Fruit fly (Drosophila melanogaster) whole organism, embryonic: Measurements from ENCODE around the gene CG43672.

Experiments
- CG11398 ChIP-seq: fragments of 200-800 bp; sonication (Bioruptor generic); optimal IDR thresholded peaks from 2 replicates; lab custom pipeline; 2016; ENCODE audit warnings: missing biosample characterization, missing genetic modification characterization
- CG12155 ChIP-seq: fragments of 200-800 bp; sonication (Bioruptor generic); optimal IDR thresholded peaks from 3 replicates; lab custom pipeline; 2016; ENCODE audit warnings: missing biosample characterization, missing genetic modification characterization
- CG13296 ChIP-seq: fragments of 200-800 bp; sonication (Bioruptor generic); optimal IDR thresholded peaks from 3 replicates; lab custom pipeline; 2018; ENCODE audit warnings: missing biosample characterization, mild to moderate bottlenecking, missing genetic modification characterization
- CG14965 ChIP-seq: fragments of 200-800 bp; sonication (Bioruptor generic); optimal IDR thresholded peaks from 2 replicates; lab custom pipeline; 2016; ENCODE audit warnings: missing biosample characterization, missing genetic modification characterization, borderline replicate concordance
- CG15479 ChIP-seq: fragments of 200-800 bp; sonication (Bioruptor generic); optimal IDR thresholded peaks from 3 replicates; lab custom pipeline; 2019; ENCODE audit warnings: missing biosample characterization, mild to moderate bottlenecking, missing genetic modification characterization, moderate library complexity
- CG15514 ChIP-seq: fragments of 200-800 bp; sonication (Bioruptor generic); optimal IDR thresholded peaks from 3 replicates; lab custom pipeline; 2017; ENCODE audit warnings: missing biosample characterization, missing genetic modification characterization, mild to moderate bottlenecking, moderate library complexity, missing genetic modification reagents
- CG16863 ChIP-seq: fragments of 200-800 bp; sonication (Bioruptor generic); optimal IDR thresholded peaks from 3 replicates; lab custom pipeline; 2016; ENCODE audit warnings: missing biosample characterization, missing genetic modification characterization
- CG17359 ChIP-seq: fragments of 200-800 bp; sonication (Bioruptor generic); optimal IDR thresholded peaks from 3 replicates; lab custom pipeline; 2018; ENCODE audit warnings: missing biosample characterization, mild to moderate bottlenecking, missing genetic modification characterization, moderate library complexity
- CG17802 ChIP-seq: fragments of 200-800 bp; sonication (Bioruptor generic); optimal IDR thresholded peaks from 2 replicates; lab custom pipeline; 2018; ENCODE audit warnings: missing biosample characterization, mild to moderate bottlenecking, missing genetic modification characterization, moderate library complexity
- CG2116 ChIP-seq: fragments of 200-800 bp; sonication (Bioruptor generic); optimal IDR thresholded peaks from 3 replicates; lab custom pipeline; 2018; ENCODE audit warnings: missing biosample characterization, mild to moderate bottlenecking, missing genetic modification characterization
- CG3065 ChIP-seq: fragments of 200-800 bp; sonication (Bioruptor generic); optimal IDR thresholded peaks from 2 replicates; lab custom pipeline; 2016; ENCODE audit warnings: missing biosample characterization, missing genetic modification characterization
- CG31224 ChIP-seq: fragments of 200-800 bp; sonication (Bioruptor generic); IDR thresholded peaks from 2 replicates; pipeline ENCODE4 v1.3.6; 2022; ENCODE audit warnings: missing biosample characterization, missing genetic modification characterization
- CG32767 ChIP-seq: fragments of 200-800 bp; sonication (Bioruptor generic); IDR thresholded peaks from 2 replicates; pipeline ENCODE4 v1.3.6; 2022; ENCODE audit warnings: missing biosample characterization, missing genetic modification characterization
- CG34376 ChIP-seq: fragments of 200-800 bp; sonication (Bioruptor generic); optimal IDR thresholded peaks from 2 replicates; lab custom pipeline; 2018; ENCODE audit warnings: missing biosample characterization, mild to moderate bottlenecking, missing genetic modification characterization
- CG34422 ChIP-seq: fragments of 200-800 bp; sonication (Bioruptor generic); IDR thresholded peaks from 3 replicates; pipeline ENCODE4 v1.3.6; 2022; ENCODE audit warnings: missing biosample characterization, missing genetic modification characterization
- CG42726 ChIP-seq: fragments of 200-800 bp; sonication (Bioruptor generic); IDR thresholded peaks from 2 replicates; pipeline ENCODE4 v1.3.6; 2022; ENCODE audit warnings: missing biosample characterization, missing genetic modification characterization; ENCODE audit not compliant: partially characterized antibody
- CG4707 ChIP-seq: fragments of 200-800 bp; sonication (Bioruptor generic); optimal IDR thresholded peaks from 2 replicates; lab custom pipeline; 2018; ENCODE audit warnings: missing biosample characterization, mild to moderate bottlenecking, missing genetic modification characterization, moderate library complexity
- CG6272 ChIP-seq: fragments of 200-800 bp; sonication (Bioruptor generic); IDR thresholded peaks from 2 replicates; pipeline ENCODE4 v1.3.6; 2022; ENCODE audit warnings: missing biosample characterization, missing genetic modification characterization
- CG6654 ChIP-seq: fragments of 200-800 bp; sonication (Bioruptor generic); optimal IDR thresholded peaks from 2 replicates; lab custom pipeline; 2017; ENCODE audit warnings: missing biosample characterization, mild to moderate bottlenecking, missing genetic modification characterization
- CkIIα-i1 ChIP-seq: fragments of 200-800 bp; sonication (Bioruptor generic); IDR thresholded peaks from 2 replicates; pipeline ENCODE4 v1.3.6; 2022; ENCODE audit warnings: missing biosample characterization, missing genetic modification characterization
- Dbx ChIP-seq: fragments of 200-800 bp; sonication (Bioruptor generic); IDR thresholded peaks from 3 replicates; pipeline ENCODE4 v1.3.6; 2022; ENCODE audit warnings: missing biosample characterization, missing genetic modification characterization
- H15 ChIP-seq: fragments of 200-800 bp; sonication (Bioruptor generic); IDR thresholded peaks from 3 replicates; pipeline ENCODE4 v1.3.6; 2022; ENCODE audit warnings: missing biosample characterization, missing genetic modification characterization
- HmgD ChIP-seq: fragments of 200-800 bp; sonication (Bioruptor generic); optimal IDR thresholded peaks from 3 replicates; lab custom pipeline; 2016; ENCODE audit warnings: missing biosample characterization, missing genetic modification characterization
- Hr39 ChIP-seq: fragments of >200 bp; optimal IDR thresholded peaks from 2 replicates; lab custom pipeline; 2017
- Max ChIP-seq: fragments of 200-800 bp; sonication (Bioruptor generic); optimal IDR thresholded peaks from 2 replicates; lab custom pipeline; 2016; ENCODE audit warnings: missing biosample characterization, mild to moderate bottlenecking, missing genetic modification characterization
- Mes4 ChIP-seq: fragments of 200-800 bp; sonication (Bioruptor generic); optimal IDR thresholded peaks from 2 replicates; lab custom pipeline; 2016; ENCODE audit warnings: missing biosample characterization, missing genetic modification characterization
- Nf-YA ChIP-seq: fragments of 200-800 bp; sonication (Bioruptor generic); IDR thresholded peaks from 2 replicates; pipeline ENCODE4 v1.3.6; 2022; ENCODE audit warnings: missing biosample characterization, missing genetic modification characterization
- Six4 ChIP-seq: fragments of 200-800 bp; sonication (Bioruptor generic); optimal IDR thresholded peaks from 2 replicates; lab custom pipeline; 2016; ENCODE audit warnings: missing biosample characterization, missing genetic modification characterization
- Sry-β ChIP-seq: fragments of 200-800 bp; sonication (Bioruptor generic); optimal IDR thresholded peaks from 2 replicates; lab custom pipeline; 2018; ENCODE audit warnings: missing biosample characterization, mild to moderate bottlenecking, missing genetic modification characterization, moderate library complexity
- ato ChIP-seq: fragments of 200-800 bp; sonication (Bioruptor generic); IDR thresholded peaks from 2 replicates; pipeline ENCODE4 v1.3.6; 2022; ENCODE audit warnings: missing biosample characterization, missing genetic modification characterization; ENCODE audit not compliant: partially characterized antibody
- bigmax ChIP-seq: fragments of 200-800 bp; sonication (Bioruptor generic); optimal IDR thresholded peaks from 2 replicates; lab custom pipeline; 2018; ENCODE audit warnings: missing biosample characterization, mild to moderate bottlenecking, missing genetic modification characterization
- btn ChIP-seq: fragments of 200-800 bp; sonication (Bioruptor generic); optimal IDR thresholded peaks from 2 replicates; lab custom pipeline; 2016; ENCODE audit warnings: missing biosample characterization, missing genetic modification characterization
- cad ChIP-seq: fragments of >200 bp; optimal IDR thresholded peaks from 2 replicates; lab custom pipeline; 2017; ENCODE audit warnings: missing biosample characterization, missing genetic modification characterization
- chinmo ChIP-seq: fragments of 200-800 bp; sonication (Bioruptor generic); IDR thresholded peaks from 4 replicates; pipeline ENCODE4 v1.3.6; 2022; ENCODE audit warnings: missing biosample characterization, missing genetic modification characterization; ENCODE audit not compliant: partially characterized antibody
- emc ChIP-seq: fragments of 200-800 bp; sonication (Bioruptor generic); optimal IDR thresholded peaks from 2 replicates; lab custom pipeline; 2016; ENCODE audit warnings: missing biosample characterization, missing genetic modification characterization
- fd64A ChIP-seq: fragments of 200-800 bp; sonication (Bioruptor generic); optimal IDR thresholded peaks from 3 replicates; lab custom pipeline; 2018; ENCODE audit warnings: missing biosample characterization, mild to moderate bottlenecking, missing genetic modification characterization
- gce ChIP-seq: fragments of 200-800 bp; sonication (Bioruptor generic); IDR thresholded peaks from 3 replicates; pipeline ENCODE4 v1.3.6; 2022; ENCODE audit warnings: missing biosample characterization, missing genetic modification characterization
- gfzf ChIP-seq: fragments of 200-800 bp; sonication (Bioruptor generic); optimal IDR thresholded peaks from 2 replicates; lab custom pipeline; 2016; ENCODE audit warnings: missing biosample characterization, mild to moderate bottlenecking, missing genetic modification characterization, moderate library complexity
- hb ChIP-seq: fragments of 200-800 bp; sonication (Bioruptor generic); IDR thresholded peaks from 3 replicates; pipeline ENCODE4 v1.3.6; 2022; ENCODE audit warnings: missing biosample characterization, missing genetic modification characterization; ENCODE audit not compliant: partially characterized antibody
- jing ChIP-seq: fragments of 200-800 bp; sonication (Bioruptor generic); optimal IDR thresholded peaks from 2 replicates; lab custom pipeline; 2018; ENCODE audit warnings: missing biosample characterization, mild to moderate bottlenecking, missing genetic modification characterization
- kah ChIP-seq: fragments of 200-800 bp; sonication (Bioruptor generic); optimal IDR thresholded peaks from 2 replicates; lab custom pipeline; 2018; ENCODE audit warnings: missing biosample characterization, mild to moderate bottlenecking, missing genetic modification characterization
- lbe ChIP-seq: fragments of 200-800 bp; sonication (Bioruptor generic); optimal IDR thresholded peaks from 2 replicates; lab custom pipeline; 2016; ENCODE audit warnings: missing biosample characterization, mild to moderate bottlenecking, missing genetic modification characterization
- lov ChIP-seq, 2 experiments: fragments of 200-800 bp in 1 of 2; fragments of >200 bp in 1 of 2; sonication (Bioruptor generic) in 1 of 2; IDR thresholded peaks in 1 of 2; optimal IDR thresholded peaks in 1 of 2; 2 replicates in 1 of 2; 3 replicates in 1 of 2; pipeline versions ENCODE4 v1.3.6 to Lab custom; 2017 to 2022; ENCODE audit warnings: missing biosample characterization in 1 of 2, missing genetic modification characterization in 1 of 2
- nmo ChIP-seq: fragments of 200-800 bp; sonication (Bioruptor generic); optimal IDR thresholded peaks from 2 replicates; lab custom pipeline; 2018; ENCODE audit warnings: missing biosample characterization, mild to moderate bottlenecking, missing genetic modification characterization, moderate library complexity
- otp ChIP-seq: fragments of 200-800 bp; sonication (Bioruptor generic); IDR thresholded peaks from 3 replicates; pipeline ENCODE4, ENCODE4 v1.3.6; 2022; ENCODE audit warnings: missing biosample characterization, missing genetic modification characterization
- pum ChIP-seq: fragments of 200-800 bp; sonication (Bioruptor generic); optimal IDR thresholded peaks from 2 replicates; lab custom pipeline; 2016; ENCODE audit warnings: missing biosample characterization, missing genetic modification characterization
- seq ChIP-seq: fragments of 200-800 bp; sonication (Bioruptor generic); IDR thresholded peaks from 2 replicates; pipeline ENCODE4 v1.3.6; 2022; ENCODE audit warnings: missing biosample characterization, missing genetic modification characterization
- slp2 ChIP-seq: fragments of 200-800 bp; sonication (Bioruptor generic); optimal IDR thresholded peaks from 2 replicates; lab custom pipeline; 2016; ENCODE audit warnings: missing biosample characterization, missing genetic modification characterization
- wdn ChIP-seq: fragments of 200-800 bp; sonication (Bioruptor generic); IDR thresholded peaks from 2 replicates; pipeline ENCODE4 v1.3.6; 2022; ENCODE audit warnings: missing biosample characterization, missing genetic modification characterization
- yki ChIP-seq: fragments of >200 bp; optimal IDR thresholded peaks from 3 replicates; lab custom pipeline; 2018

Gene CG43672

dm6 chrX:15738890-15739550 is 33.7 kb upstream of the CG43672 start, which contains the start of the genes CG11679 and CG8206 (continued):
- no peak for TF ChIP-seq CG12155 (GFP tag; lab: Kevin White, UChicago)
- TF ChIP-seq kah = no peak
- TF ChIP-seq hb (GFP tag; lab: Robert Waterston, UW) = no peak
- TF ChIP-seq seq (GFP tag; lab: Robert Waterston, UW) = no peak
- TF ChIP-seq CG15514 (GFP tag; lab: Kevin White, UChicago) = peak; percentile 90
- TF ChIP-seq CG14965 = no peak
- TF ChIP-seq CkIIα-i1 (GFP tag; lab: Robert Waterston, UW) = no peak
- TF ChIP-seq CG17802 (tag; lab: Kevin White, UChicago) = no peak
- TF ChIP-seq Sry-β (GFP tag; lab: Kevin White, UChicago) = peak; percentile 96
- 0 out of 4 replicates have a peak, but pooled peaks have one; percentile 44 for TF ChIP-seq chinmo (GFP tag; lab: Robert Waterston, UW)
- no peak for TF ChIP-seq emc (GFP tag; lab: Kevin White, UChicago)
- TF ChIP-seq otp (GFP tag; lab: Robert Waterston, UW) = no peak
- TF ChIP-seq CG16863 = no peak
- TF ChIP-seq slp2 (GFP tag; lab: Kevin White, UChicago) = no peak
- no peak for TF ChIP-seq lbe
- TF ChIP-seq CG32767 (GFP tag; lab: Robert Waterston, UW) = no peak
- peak; percentile 47 for TF ChIP-seq CG15479 (GFP tag; lab: Kevin White, UChicago)
- TF ChIP-seq CG13296 (GFP tag; lab: Kevin White, UChicago) = peak; percentile 31
- no peak for TF ChIP-seq Mes4
- no peak for TF ChIP-seq CG17359 (tag; lab: Kevin White, UChicago)
- TF ChIP-seq Max (GFP tag; lab: Kevin White, UChicago) = peak; percentile 24
- TF ChIP-seq lov (optimal IDR thresholded peaks at IDR 0.05; lab: Kevin White, UChicago) = no peak
- TF ChIP-seq lov (GFP tag; IDR thresholded peaks at IDR 0.05; lab: Robert Waterston, UW) = no peak
- TF ChIP-seq CG34376 (GFP tag; lab: Kevin White, UChicago) = peak; percentile 40
- no peak for TF ChIP-seq Nf-YA
- TF ChIP-seq fd64A (GFP tag; lab: Kevin White, UChicago) = no peak
- no peak for TF ChIP-seq Six4 (GFP tag; lab: Kevin White, UChicago)
- no peak for TF ChIP-seq Dbx (GFP tag; lab: Robert Waterston, UW)
- peak; percentile 54 for TF ChIP-seq pum (GFP tag; lab: Kevin White, UChicago)
- TF ChIP-seq Hr39 = no peak
- no peak for TF ChIP-seq jing (GFP tag; lab: Kevin White, UChicago)
- 0 out of 2 replicates have a peak, but pooled peaks have one; percentile 8 for TF ChIP-seq CG6272 (GFP tag; lab: Robert Waterston, UW)
- TF ChIP-seq CG31224 (GFP tag; lab: Robert Waterston, UW) = no peak
- TF ChIP-seq gfzf (GFP tag; lab: Kevin White, UChicago) = no peak
- no peak for TF ChIP-seq yki (lab: Kevin White, UChicago)
- TF ChIP-seq btn (GFP tag; lab: Kevin White, UChicago) = no peak
- no peak for TF ChIP-seq CG6654 (GFP tag; lab: Kevin White, UChicago)
- TF ChIP-seq CG3065 (GFP tag; lab: Kevin White, UChicago) = no peak
- no peak for TF ChIP-seq ato (GFP tag; lab: Robert Waterston, UW)
- peak; percentile 82 for TF ChIP-seq CG2116 (GFP tag; lab: Kevin White, UChicago)
- TF ChIP-seq CG42726 (GFP tag; lab: Robert Waterston, UW) = no peak
- no peak for TF ChIP-seq CG11398 (GFP tag; lab: Kevin White, UChicago)
- TF ChIP-seq H15 (GFP tag; lab: Robert Waterston, UW) = no peak
- TF ChIP-seq wdn (GFP tag; lab: Robert Waterston, UW) = no peak
- no peak for TF ChIP-seq gce (GFP tag; lab: Robert Waterston, UW)
- TF ChIP-seq bigmax (GFP tag; lab: Kevin White, UChicago) = no peak
- peak; percentile 58 for TF ChIP-seq nmo (GFP tag; lab: Kevin White, UChicago)
- TF ChIP-seq HmgD (GFP tag; lab: Kevin White, UChicago) = peak; percentile 46
- no peak for TF ChIP-seq CG4707 (GFP tag; lab: Kevin White, UChicago)
- peak; percentile 55; the same call in 1 of the 3 replicates for TF ChIP-seq CG34422 (GFP tag; lab: Robert Waterston, UW)
- TF ChIP-seq cad (GFP tag; lab: Kevin White, UChicago) = no peak
